Fruit fly (Drosophila melanogaster) Kc167 (cell line): ENCODE measurements around the gene Taf10b.

ENCODE experiments used
- Sin3A ChIP-seq: fragments of >200 bp; optimal IDR thresholded peaks from 2 replicates; lab custom pipeline; 2018; ENCODE audit warnings: missing external identifiers
- h ChIP-seq: fragments of >200 bp; optimal IDR thresholded peaks from 3 replicates; lab custom pipeline; 2018; ENCODE audit warnings: missing external identifiers
- insv ChIP-seq: fragments of >200 bp; optimal IDR thresholded peaks from 3 replicates; lab custom pipeline; 2018; ENCODE audit warnings: missing external identifiers
- psq ChIP-seq: fragments of >200 bp; optimal IDR thresholded peaks from 2 replicates; lab custom pipeline; 2017; ENCODE audit warnings: missing external identifiers
- ttk ChIP-seq: sonication (Bioruptor generic); optimal IDR thresholded peaks from 2 replicates; lab custom pipeline; 2017; ENCODE audit warnings: missing external identifiers

- TF ChIP-seq ttk (lab: Kevin White, UChicago) (no peak), psq (lab: Kevin White, UChicago) (no peak), h (lab: Kevin White, UChicago) (no peak), insv (lab: Kevin White, UChicago) (no peak), Sin3A (lab: Kevin White, UChicago) (no peak)
Observed at dm6 chr2L:2759654-2760053, 8.0 kb downstream of the Taf10b start, which contains the start of the genes HemK2, Snapin and Tnpo-SR.
